Fruit fly (Drosophila melanogaster) Kc167 (cell line): ENCODE measurements around the gene Trmt61.

ENCODE experiments used
- Sin3A ChIP-seq: fragments of >200 bp; optimal IDR thresholded peaks from 2 replicates; lab custom pipeline; 2018; ENCODE audit warnings: missing external identifiers
- h ChIP-seq: fragments of >200 bp; optimal IDR thresholded peaks from 3 replicates; lab custom pipeline; 2018; ENCODE audit warnings: missing external identifiers
- psq ChIP-seq: fragments of >200 bp; optimal IDR thresholded peaks from 2 replicates; lab custom pipeline; 2017; ENCODE audit warnings: missing external identifiers
- ttk ChIP-seq: sonication (Bioruptor generic); optimal IDR thresholded peaks from 2 replicates; lab custom pipeline; 2017; ENCODE audit warnings: missing external identifiers

- TF ChIP-seq ttk (lab: Kevin White, UChicago) (no peak), h (lab: Kevin White, UChicago) (no peak), Sin3A (lab: Kevin White, UChicago) (no peak), psq (lab: Kevin White, UChicago) (no peak)
Observed at dm6 chr3R:26056381-26056780, 2.9 kb upstream of the Trmt61 start, which contains the start of the genes Sld5 and CG14543.
